Fruit fly (Drosophila melanogaster): ENCODE data around the gene CG1105.
A peak's percentile ranks its signal among the peaks of the same experiment; 100 is the strongest.

Gene CG1105

dm6 chr3R:7075712-7076183, 8.8 kb upstream of the CG1105 start (continued):
- no peak for TF ChIP-seq lmd (GFP tag; IDR thresholded peaks at IDR 0.05)
- TF ChIP-seq gsb-n (tag; optimal IDR thresholded peaks at IDR 0.05): peak; percentile 83
- TF ChIP-seq tio (GFP tag; optimal IDR thresholded peaks at IDR 0.05): peak; percentile 85
- peak; percentile 75 for TF ChIP-seq CG2875 (GFP tag; optimal IDR thresholded peaks at IDR 0.05)
- no peak for TF ChIP-seq CG9932 (GFP tag; IDR thresholded peaks at IDR 0.05)
- peak; percentile 71 for TF ChIP-seq ab (GFP tag; optimal IDR thresholded peaks at IDR 0.05)
- peak; percentile 77 for TF ChIP-seq croc (GFP tag; conservative IDR thresholded peaks at IDR 0.05)
- peak; percentile 95 for TF ChIP-seq HmgZ (tag; optimal IDR thresholded peaks at IDR 0.05)
- no peak for TF ChIP-seq C15 (GFP tag; IDR thresholded peaks at IDR 0.05)
- TF ChIP-seq amos (GFP tag; IDR thresholded peaks at IDR 0.05; ENCODE audit: partially characterized antibody): no peak
- peak; percentile 92 for TF ChIP-seq ERR (GFP tag; optimal IDR thresholded peaks at IDR 0.05)
- TF ChIP-seq sqz (GFP tag; optimal IDR thresholded peaks at IDR 0.05): no peak
- TF ChIP-seq ttk (GFP tag; IDR thresholded peaks at IDR 0.05): no peak
- no peak for TF ChIP-seq pros (GFP tag; optimal IDR thresholded peaks at IDR 0.05)
- no peak for TF ChIP-seq CG8478 (optimal IDR thresholded peaks at IDR 0.05)
- peak; percentile 22 for TF ChIP-seq wek (GFP tag; optimal IDR thresholded peaks at IDR 0.05)
- peak; percentile 88 for TF ChIP-seq CG13296 (GFP tag; optimal IDR thresholded peaks at IDR 0.05)
- TF ChIP-seq CG8281 (tag; optimal IDR thresholded peaks at IDR 0.05): peak; percentile 65
- TF ChIP-seq Lim3 (GFP tag; IDR thresholded peaks at IDR 0.05): no peak
- peak; percentile 74 for TF ChIP-seq crc (GFP tag; optimal IDR thresholded peaks at IDR 0.05)
- TF ChIP-seq crol (GFP tag; IDR thresholded peaks at IDR 0.05): no peak
- TF ChIP-seq CG12104 (GFP tag; optimal IDR thresholded peaks at IDR 0.05): peak; percentile 87
- peak; percentile 71 for TF ChIP-seq kay (GFP tag; optimal IDR thresholded peaks at IDR 0.05)
- TF ChIP-seq gro (GFP tag; optimal IDR thresholded peaks at IDR 0.05): peak; percentile 94
- TF ChIP-seq CG10209 (GFP tag; optimal IDR thresholded peaks at IDR 0.05): peak; percentile 90
- no peak for TF ChIP-seq ham (GFP tag; IDR thresholded peaks at IDR 0.05)
- peak; percentile 91 for TF ChIP-seq gem (tag; optimal IDR thresholded peaks at IDR 0.05)
- TF ChIP-seq sd (tag; optimal IDR thresholded peaks at IDR 0.05): peak; percentile 50
- peak; percentile 75 for TF ChIP-seq D19B (GFP tag; optimal IDR thresholded peaks at IDR 0.05)
- TF ChIP-seq Dll (GFP tag; IDR thresholded peaks at IDR 0.05; ENCODE audit: partially characterized antibody): no peak
- no peak for TF ChIP-seq CG11560 (tag; IDR thresholded peaks at IDR 0.05)
- TF ChIP-seq CG3281 (GFP tag; optimal IDR thresholded peaks at IDR 0.05): peak; percentile 89
- peak; percentile 79 for TF ChIP-seq CG3163 (GFP tag; optimal IDR thresholded peaks at IDR 0.05)
- TF ChIP-seq CG10543 (GFP tag; optimal IDR thresholded peaks at IDR 0.05): peak; percentile 80
- peak; percentile 75 for TF ChIP-seq eyg (GFP tag; optimal IDR thresholded peaks at IDR 0.05)
- peak; percentile 70 for TF ChIP-seq CG3995 (GFP tag; optimal IDR thresholded peaks at IDR 0.05)
- TF ChIP-seq tup (GFP tag; optimal IDR thresholded peaks at IDR 0.05): peak; percentile 67
- TF ChIP-seq Atf-2 (GFP tag; optimal IDR thresholded peaks at IDR 0.05): peak; percentile 86
- TF ChIP-seq CG13424 (tag; optimal IDR thresholded peaks at IDR 0.05): peak; percentile 88
- peak; percentile 87 for TF ChIP-seq CG6813 (GFP tag; optimal IDR thresholded peaks at IDR 0.05)
- TF ChIP-seq dan (GFP tag; IDR thresholded peaks at IDR 0.05): no peak
- no peak for TF ChIP-seq chm (GFP tag; IDR thresholded peaks at IDR 0.05)
- TF ChIP-seq CG12769 (tag; optimal IDR thresholded peaks at IDR 0.05): peak; percentile 94
- no peak for TF ChIP-seq dimm (GFP tag; IDR thresholded peaks at IDR 0.05)
- peak; percentile 95 for TF ChIP-seq mam (GFP tag; optimal IDR thresholded peaks at IDR 0.05)
- TF ChIP-seq Doc2 (GFP tag; IDR thresholded peaks at IDR 0.05): no peak
- TF ChIP-seq CG6689 (GFP tag; IDR thresholded peaks at IDR 0.05): no peak
- TF ChIP-seq CG3407 (GFP tag; optimal IDR thresholded peaks at IDR 0.05): peak; percentile 73
- TF ChIP-seq CG10274 (GFP tag; optimal IDR thresholded peaks at IDR 0.05): peak; percentile 79
- TF ChIP-seq chinmo (GFP tag; IDR thresholded peaks at IDR 0.05; ENCODE audit: partially characterized antibody): no peak
- peak; percentile 87 for TF ChIP-seq ems (GFP tag; optimal IDR thresholded peaks at IDR 0.05)
- peak; percentile 92 for TF ChIP-seq corto (GFP tag; optimal IDR thresholded peaks at IDR 0.05)
